Fruit fly (Drosophila melanogaster) whole organism, embryonic: Measurements from ENCODE around the gene CG33293.

Experiments used
- Awh ChIP-seq: fragments of 200-800 bp; sonication (Bioruptor generic); IDR thresholded peaks from 2 replicates; pipeline ENCODE4, ENCODE4 v1.3.6; 2022; ENCODE audit warnings: missing biosample characterization, missing genetic modification characterization
- Bgb ChIP-seq: fragments of 200-800 bp; sonication (Bioruptor generic); IDR thresholded peaks from 2 replicates; pipeline ENCODE4 v1.3.6; 2022; ENCODE audit warnings: missing biosample characterization, missing genetic modification characterization; ENCODE audit not compliant: partially characterized antibody
- CG10267 ChIP-seq: fragments of 200-800 bp; sonication (Bioruptor generic); optimal IDR thresholded peaks from 2 replicates; lab custom pipeline; 2018; ENCODE audit warnings: missing biosample characterization, mild to moderate bottlenecking, missing genetic modification characterization, moderate library complexity
- CG10543 ChIP-seq: fragments of 200-800 bp; sonication (Bioruptor generic); optimal IDR thresholded peaks from 3 replicates; lab custom pipeline; 2017; ENCODE audit warnings: missing biosample characterization, mild to moderate bottlenecking, missing genetic modification characterization, moderate library complexity
- CG11723 ChIP-seq: fragments of 200-800 bp; sonication (Bioruptor generic); optimal IDR thresholded peaks from 2 replicates; lab custom pipeline; 2017; ENCODE audit warnings: missing biosample characterization, mild to moderate bottlenecking, missing genetic modification characterization
- CG12236 ChIP-seq: fragments of 200-800 bp; sonication (Bioruptor generic); optimal IDR thresholded peaks from 2 replicates; lab custom pipeline; 2016; ENCODE audit warnings: missing biosample characterization, missing genetic modification characterization
- CG13287 ChIP-seq: fragments of 200-800 bp; sonication (Bioruptor generic); IDR thresholded peaks from 2 replicates; pipeline ENCODE4 v1.3.6; 2022; ENCODE audit warnings: missing biosample characterization, missing genetic modification characterization; ENCODE audit not compliant: partially characterized antibody
- CG14014 ChIP-seq: fragments of 200-800 bp; sonication (Bioruptor generic); IDR thresholded peaks from 2 replicates; pipeline ENCODE4 v1.3.6; 2022; ENCODE audit warnings: missing biosample characterization, missing genetic modification characterization
- CG16863 ChIP-seq: fragments of 200-800 bp; sonication (Bioruptor generic); optimal IDR thresholded peaks from 3 replicates; lab custom pipeline; 2016; ENCODE audit warnings: missing biosample characterization, missing genetic modification characterization
- CG17359 ChIP-seq: fragments of 200-800 bp; sonication (Bioruptor generic); optimal IDR thresholded peaks from 3 replicates; lab custom pipeline; 2018; ENCODE audit warnings: missing biosample characterization, mild to moderate bottlenecking, missing genetic modification characterization, moderate library complexity
- CG18599 ChIP-seq: fragments of 200-800 bp; sonication (Bioruptor generic); optimal IDR thresholded peaks from 3 replicates; lab custom pipeline; 2017; ENCODE audit warnings: missing biosample characterization, missing genetic modification characterization, mild to moderate bottlenecking, moderate library complexity, missing genetic modification reagents
- CG2202 ChIP-seq: fragments of 200-800 bp; sonication (Bioruptor generic); optimal IDR thresholded peaks from 2 replicates; lab custom pipeline; 2018; ENCODE audit warnings: missing biosample characterization, mild to moderate bottlenecking, missing genetic modification characterization
- CG2875 ChIP-seq: fragments of 200-800 bp; sonication (Bioruptor generic); optimal IDR thresholded peaks from 2 replicates; lab custom pipeline; 2017; ENCODE audit warnings: missing biosample characterization, mild to moderate bottlenecking, missing genetic modification characterization, missing genetic modification reagents
- CG30403 ChIP-seq: fragments of 200-800 bp; sonication (Bioruptor generic); optimal IDR thresholded peaks from 3 replicates; lab custom pipeline; 2016; ENCODE audit warnings: missing biosample characterization, missing genetic modification characterization
- CG32767 ChIP-seq: fragments of 200-800 bp; sonication (Bioruptor generic); IDR thresholded peaks from 2 replicates; pipeline ENCODE4 v1.3.6; 2022; ENCODE audit warnings: missing biosample characterization, missing genetic modification characterization
- CG42726 ChIP-seq: fragments of 200-800 bp; sonication (Bioruptor generic); IDR thresholded peaks from 2 replicates; pipeline ENCODE4 v1.3.6; 2022; ENCODE audit warnings: missing biosample characterization, missing genetic modification characterization; ENCODE audit not compliant: partially characterized antibody
- CG4617 ChIP-seq: fragments of 200-800 bp; sonication (Bioruptor generic); optimal IDR thresholded peaks from 3 replicates; lab custom pipeline; 2016; ENCODE audit warnings: missing biosample characterization, missing genetic modification characterization, borderline replicate concordance
- CG7357 ChIP-seq: fragments of 200-800 bp; sonication (Bioruptor generic); IDR thresholded peaks from 3 replicates; pipeline ENCODE4 v1.3.6; 2022; ENCODE audit warnings: missing biosample characterization, missing genetic modification characterization
- CG8290 ChIP-seq, 3 experiments: fragments of 200-800 bp; sonication (Bioruptor generic); optimal IDR thresholded peaks; 2 replicates each; lab custom pipeline; 2016 to 2019; ENCODE audit warnings: missing biosample characterization in 3 of 3, missing genetic modification characterization in 3 of 3, mild to moderate bottlenecking in 2 of 3, moderate library complexity in 1 of 3
- CG9437 ChIP-seq: fragments of 200-800 bp; sonication (Bioruptor generic); optimal IDR thresholded peaks from 2 replicates; lab custom pipeline; 2018; ENCODE audit warnings: missing biosample characterization, mild to moderate bottlenecking, missing genetic modification characterization
- Camta ChIP-seq: fragments of 200-800 bp; sonication (Bioruptor generic); optimal IDR thresholded peaks from 2 replicates; lab custom pipeline; 2016; ENCODE audit warnings: missing biosample characterization, missing genetic modification characterization
- Dref ChIP-seq: fragments of 200-800 bp; sonication (Bioruptor generic); IDR thresholded peaks from 2 replicates; pipeline ENCODE4 v1.3.6; 2022; ENCODE audit warnings: missing biosample characterization, missing genetic modification characterization
- Fer2 ChIP-seq: fragments of 200-800 bp; sonication (Bioruptor generic); optimal IDR thresholded peaks from 2 replicates; lab custom pipeline; 2018; ENCODE audit warnings: missing biosample characterization, mild to moderate bottlenecking, missing genetic modification characterization, moderate library complexity
- H15 ChIP-seq: fragments of 200-800 bp; sonication (Bioruptor generic); IDR thresholded peaks from 3 replicates; pipeline ENCODE4 v1.3.6; 2022; ENCODE audit warnings: missing biosample characterization, missing genetic modification characterization
- Jarid2 ChIP-seq: fragments of 200-800 bp; sonication (Bioruptor generic); optimal IDR thresholded peaks from 3 replicates; lab custom pipeline; 2017; ENCODE audit warnings: mild to moderate bottlenecking, missing biosample characterization, missing genetic modification reagents, missing genetic modification characterization
- Opbp ChIP-seq: fragments of 200-800 bp; sonication (Bioruptor generic); IDR thresholded peaks from 3 replicates; pipeline ENCODE4 v1.3.6; 2022; ENCODE audit warnings: missing biosample characterization, missing genetic modification characterization; ENCODE audit not compliant: partially characterized antibody
- abd-A ChIP-seq: fragments of 200-800 bp; sonication (Bioruptor generic); optimal IDR thresholded peaks from 3 replicates; lab custom pipeline; 2019; ENCODE audit warnings: missing biosample characterization, mild to moderate bottlenecking, missing genetic modification characterization, moderate library complexity
- ato ChIP-seq: fragments of 200-800 bp; sonication (Bioruptor generic); IDR thresholded peaks from 2 replicates; pipeline ENCODE4 v1.3.6; 2022; ENCODE audit warnings: missing biosample characterization, missing genetic modification characterization; ENCODE audit not compliant: partially characterized antibody
- bigmax ChIP-seq: fragments of 200-800 bp; sonication (Bioruptor generic); optimal IDR thresholded peaks from 2 replicates; lab custom pipeline; 2018; ENCODE audit warnings: missing biosample characterization, mild to moderate bottlenecking, missing genetic modification characterization
- chif ChIP-seq, 2 experiments: fragments of 200-800 bp; sonication (Bioruptor generic); optimal IDR thresholded peaks; 3 replicates each; lab custom pipeline; 2016; ENCODE audit warnings: missing biosample characterization in 2 of 2, missing genetic modification characterization in 2 of 2
- dimm ChIP-seq: fragments of 200-800 bp; sonication (Bioruptor generic); IDR thresholded peaks from 2 replicates; pipeline ENCODE4 v1.3.6; 2022; ENCODE audit warnings: missing biosample characterization, missing genetic modification characterization
- exex ChIP-seq: fragments of 200-800 bp; sonication (Bioruptor generic); optimal IDR thresholded peaks from 4 replicates; lab custom pipeline; 2018; ENCODE audit warnings: missing biosample characterization, mild to moderate bottlenecking, missing genetic modification characterization, moderate library complexity
- eyg ChIP-seq: fragments of 200-800 bp; sonication (Bioruptor generic); optimal IDR thresholded peaks from 3 replicates; lab custom pipeline; 2016; ENCODE audit warnings: missing biosample characterization, missing genetic modification characterization
- fru ChIP-seq: fragments of >200 bp; optimal IDR thresholded peaks from 2 replicates; lab custom pipeline; 2017
- ftz-f1 ChIP-seq: fragments of 200-800 bp; sonication (Bioruptor generic); optimal IDR thresholded peaks from 2 replicates; lab custom pipeline; 2016; ENCODE audit warnings: missing biosample characterization, missing genetic modification characterization
- gcm ChIP-seq: fragments of 200-800 bp; sonication (Bioruptor generic); optimal IDR thresholded peaks from 2 replicates; lab custom pipeline; 2019; ENCODE audit warnings: missing biosample characterization, mild to moderate bottlenecking, missing genetic modification characterization, moderate library complexity
- gem ChIP-seq: fragments of 200-800 bp; sonication (Bioruptor generic); optimal IDR thresholded peaks from 2 replicates; lab custom pipeline; 2019; ENCODE audit warnings: missing biosample characterization, mild to moderate bottlenecking, missing genetic modification characterization, moderate library complexity
- gfzf ChIP-seq: fragments of 200-800 bp; sonication (Bioruptor generic); optimal IDR thresholded peaks from 2 replicates; lab custom pipeline; 2016; ENCODE audit warnings: missing biosample characterization, mild to moderate bottlenecking, missing genetic modification characterization, moderate library complexity
- gt ChIP-seq: fragments of 200-800 bp; sonication (Bioruptor generic); IDR thresholded peaks from 2 replicates; pipeline ENCODE4 v1.3.6; 2022; ENCODE audit warnings: missing biosample characterization, missing genetic modification characterization
- hb ChIP-seq: fragments of 200-800 bp; sonication (Bioruptor generic); IDR thresholded peaks from 3 replicates; pipeline ENCODE4 v1.3.6; 2022; ENCODE audit warnings: missing biosample characterization, missing genetic modification characterization; ENCODE audit not compliant: partially characterized antibody
- hth ChIP-seq: fragments of >200 bp; optimal IDR thresholded peaks from 2 replicates; lab custom pipeline; 2017; ENCODE audit warnings: inconsistent platforms
- nom ChIP-seq: fragments of 200-800 bp; sonication (Bioruptor generic); optimal IDR thresholded peaks from 2 replicates; lab custom pipeline; 2017; ENCODE audit warnings: missing biosample characterization, missing genetic modification characterization, mild to moderate bottlenecking, moderate library complexity, missing genetic modification reagents
- slp2 ChIP-seq: fragments of 200-800 bp; sonication (Bioruptor generic); optimal IDR thresholded peaks from 2 replicates; lab custom pipeline; 2016; ENCODE audit warnings: missing biosample characterization, missing genetic modification characterization
- stwl ChIP-seq: fragments of 200-800 bp; sonication (Bioruptor generic); optimal IDR thresholded peaks from 3 replicates; lab custom pipeline; 2018; ENCODE audit warnings: missing biosample characterization, mild to moderate bottlenecking, missing genetic modification characterization, moderate library complexity
- sug ChIP-seq: fragments of 200-800 bp; optimal IDR thresholded peaks from 2 replicates; lab custom pipeline; 2019; ENCODE audit warnings: missing biosample characterization, mild to moderate bottlenecking, missing genetic modification characterization, moderate library complexity
- tio ChIP-seq: fragments of 200-800 bp; sonication (Bioruptor generic); optimal IDR thresholded peaks from 2 replicates; lab custom pipeline; 2017; ENCODE audit warnings: missing biosample characterization, missing genetic modification characterization, inconsistent platforms
- unc-4 ChIP-seq: fragments of 200-800 bp; sonication (Bioruptor generic); IDR thresholded peaks from 2 replicates; pipeline ENCODE4 v1.3.6; 2022; ENCODE audit warnings: missing biosample characterization, missing genetic modification characterization; ENCODE audit not compliant: partially characterized antibody

Gene CG33293

DNA sequence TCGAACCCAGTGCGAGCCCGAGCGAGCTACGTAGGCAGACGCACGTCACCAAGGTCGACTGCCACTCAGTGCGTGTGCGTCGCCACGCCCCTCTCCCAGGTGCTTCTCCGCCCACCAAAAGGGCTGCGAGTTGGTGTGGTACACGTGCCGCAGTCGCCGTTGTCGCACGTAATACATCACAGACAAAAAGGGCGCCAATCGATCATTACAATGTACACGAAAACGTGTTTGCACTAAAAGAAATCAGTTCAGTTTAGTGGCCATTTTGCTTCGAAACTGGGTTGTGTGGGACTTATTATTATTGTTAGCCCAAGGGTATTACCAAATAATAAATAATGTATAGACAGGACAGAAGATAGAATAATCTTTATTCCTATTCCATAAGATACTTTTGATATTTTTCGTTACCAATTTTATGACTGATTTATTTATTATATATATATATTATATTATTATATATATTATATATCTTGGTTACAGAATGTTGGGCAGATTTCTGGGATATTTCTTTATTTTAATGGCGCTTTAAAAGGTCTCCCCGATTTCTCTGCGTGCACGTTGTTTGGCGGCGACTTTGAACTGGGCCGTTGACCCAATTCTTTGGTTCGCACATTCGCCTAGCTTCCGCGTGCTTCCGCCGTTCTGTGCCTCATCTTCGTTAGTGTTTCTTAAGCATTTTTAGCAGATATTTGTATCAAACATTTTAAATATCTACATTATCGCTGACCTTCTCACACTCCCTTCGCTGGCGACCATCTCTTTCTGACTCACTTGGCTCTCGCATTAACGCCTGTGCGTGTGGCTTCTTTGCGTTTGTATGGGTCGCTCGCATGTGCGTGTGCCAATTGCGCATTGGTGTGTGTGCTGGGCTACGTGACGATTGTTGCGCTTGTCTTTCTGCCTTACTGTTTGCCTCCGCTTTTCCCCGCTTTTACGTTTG is 23.0 kb upstream of the CG33293 start:
- no peak for TF ChIP-seq hth (lab: Kevin White, UChicago)
- peak; percentile 73 for TF ChIP-seq CG7357 (GFP tag; lab: Robert Waterston, UW)
- peak; percentile 48 for TF ChIP-seq Jarid2
- no peak for TF ChIP-seq CG16863 (GFP tag; lab: Kevin White, UChicago)
- no peak for TF ChIP-seq stwl (tag; lab: Kevin White, UChicago)
- no peak for TF ChIP-seq Bgb (GFP tag; lab: Robert Waterston, UW)
- peak; percentile 32 for TF ChIP-seq CG2202 (tag; lab: Kevin White, UChicago)
- peak; percentile 61 for TF ChIP-seq Fer2
- peak; percentile 74 for TF ChIP-seq CG30403 (GFP tag; lab: Kevin White, UChicago)
- peak; percentile 18; the same call in 1 of the 2 replicates for TF ChIP-seq Awh (GFP tag; lab: Robert Waterston, UW)
- TF ChIP-seq fru (lab: Kevin White, UChicago) = no peak
- peak; percentile 45; the same call in 1 of the 2 replicates for TF ChIP-seq gt
- TF ChIP-seq CG9437 = peak; percentile 85
- peak; percentile 79 for TF ChIP-seq CG14014 (GFP tag; lab: Robert Waterston, UW)
- peak; percentile 33; the same call in 1 of the 3 replicates for TF ChIP-seq Opbp (GFP tag; lab: Robert Waterston, UW)
- TF ChIP-seq unc-4 (GFP tag; lab: Robert Waterston, UW) = no peak
- TF ChIP-seq CG12236 (GFP tag; lab: Kevin White, UChicago) = no peak
- peak; percentile 39; the same call in 1 of the 2 replicates for TF ChIP-seq CG13287 (GFP tag; lab: Robert Waterston, UW)
- TF ChIP-seq CG10543 (GFP tag; lab: Kevin White, UChicago) = peak; percentile 89
- peak; percentile 83 for TF ChIP-seq ftz-f1 (GFP tag; lab: Kevin White, UChicago)
- peak; percentile 56 for TF ChIP-seq tio (GFP tag; lab: Kevin White, UChicago)
- peak; percentile 50 for TF ChIP-seq sug
- TF ChIP-seq nom (GFP tag; lab: Kevin White, UChicago) = peak; percentile 41
- TF ChIP-seq CG32767 (GFP tag; lab: Robert Waterston, UW) = peak; percentile 81
- TF ChIP-seq Dref (GFP tag; lab: Robert Waterston, UW) = no peak
- peak; percentile 82 for TF ChIP-seq gcm (GFP tag; lab: Kevin White, UChicago)
- TF ChIP-seq CG10267 = peak; percentile 83
- peak; percentile 16 for TF ChIP-seq CG8290 (GFP tag; optimal IDR thresholded peaks at IDR 0.05; lab: Kevin White, UChicago)
- peak in 1 of 2 experiments; percentile 61 for TF ChIP-seq CG8290 (tag; optimal IDR thresholded peaks at IDR 0.05; lab: Kevin White, UChicago)
- TF ChIP-seq hb (GFP tag; lab: Robert Waterston, UW) = no peak
- TF ChIP-seq abd-A (tag; lab: Kevin White, UChicago) = peak; percentile 84
- TF ChIP-seq bigmax = no peak
- peak; percentile 24 for TF ChIP-seq exex
- peak; percentile 87 for TF ChIP-seq CG18599 (GFP tag; lab: Kevin White, UChicago)
- peak; percentile 53; the same call in 1 of the 3 replicates for TF ChIP-seq H15 (GFP tag; lab: Robert Waterston, UW)
- TF ChIP-seq CG17359 (tag; lab: Kevin White, UChicago) = peak; percentile 85
- TF ChIP-seq CG2875 = peak; percentile 73
- TF ChIP-seq Camta (GFP tag; lab: Kevin White, UChicago) = no peak
- no peak for TF ChIP-seq ato (GFP tag; lab: Robert Waterston, UW)
- TF ChIP-seq dimm (GFP tag; lab: Robert Waterston, UW) = peak; percentile 44
- peak; percentile 94 for TF ChIP-seq gem
- TF ChIP-seq eyg (GFP tag; lab: Kevin White, UChicago) = no peak
- TF ChIP-seq CG4617 (GFP tag; lab: Kevin White, UChicago) = peak; percentile 17
- no peak for TF ChIP-seq slp2 (GFP tag; lab: Kevin White, UChicago)
- TF ChIP-seq CG11723 (GFP tag; lab: Kevin White, UChicago) = peak; percentile 63
- no peak for TF ChIP-seq CG42726 (GFP tag; lab: Robert Waterston, UW)
- no peak for TF ChIP-seq gfzf (GFP tag; lab: Kevin White, UChicago)
- peak; percentile 19 to 34 for TF ChIP-seq chif (GFP tag; optimal IDR thresholded peaks at IDR 0.05; lab: Kevin White, UChicago)
